Worm (Caenorhabditis elegans): Measurements from ENCODE around the gene mrp-6.

Gene mrp-6

ce11 chrX:4214643-4215042, 28.1 kb upstream of the mrp-6 start (continued):
- TF ChIP-seq lin-35 (GFP tag; optimal IDR thresholded peaks at IDR 0.05), result no peak
- no peak for TF ChIP-seq nhr-179 (tag; optimal IDR thresholded peaks at IDR 0.05)
- TF ChIP-seq hmg-1.2 (GFP tag; IDR thresholded peaks at IDR 0.05), result peak; percentile 48; the same call in 1 of the 2 replicates

- no peak for TF ChIP-seq snpc-1.1 (tag; optimal IDR thresholded peaks at IDR 0.05; ENCODE audit: insufficient read depth)
- TF ChIP-seq efl-1 (GFP tag; optimal IDR thresholded peaks at IDR 0.05), result no peak
- peak; percentile 0 for TF ChIP-seq unc-130 (GFP tag; optimal IDR thresholded peaks at IDR 0.05)
- TF ChIP-seq nfya-1 (tag; optimal IDR thresholded peaks at IDR 0.05; ENCODE audit: borderline replicate concordance, insufficient read depth), result no peak
- peak; percentile 98 for TF ChIP-seq ZK185.1 (tag; optimal IDR thresholded peaks at IDR 0.05; ENCODE audit: poor library complexity, severe bottlenecking)
- peak; percentile 95 for TF ChIP-seq C17E4.6 (GFP tag; IDR thresholded peaks at IDR 0.05)
- TF ChIP-seq T26A5.8 (tag; optimal IDR thresholded peaks at IDR 0.05), result no peak
- TF ChIP-seq tbx-9 (tag; optimal IDR thresholded peaks at IDR 0.05; ENCODE audit: borderline replicate concordance), result no peak
- TF ChIP-seq repo-1 (tag; optimal IDR thresholded peaks at IDR 0.05), result peak; percentile 98
- TF ChIP-seq Y79H2A.3 (GFP tag; conservative IDR thresholded peaks at IDR 0.05), result no peak
- peak; percentile 99 for TF ChIP-seq tlf-1 (GFP tag; optimal IDR thresholded peaks at IDR 0.05)
- peak; percentile 90 for TF ChIP-seq nhr-80 (tag; optimal IDR thresholded peaks at IDR 0.05)
- TF ChIP-seq ccch-3 (GFP tag; optimal IDR thresholded peaks at IDR 0.05), result peak; percentile 87
- TF ChIP-seq Y67H2A.10 (GFP tag; conservative IDR thresholded peaks at IDR 0.05), result 0 out of 2 replicates have a peak, but pooled peaks have one; percentile 34
- peak; percentile 22; the same call in 1 of the 2 replicates for TF ChIP-seq ceh-91 (GFP tag; IDR thresholded peaks at IDR 0.05)
- TF ChIP-seq lsy-27 (tag; optimal IDR thresholded peaks at IDR 0.05; ENCODE audit: borderline replicate concordance, insufficient read depth), result peak; percentile 34
- no peak for TF ChIP-seq mes-4 (tag; optimal IDR thresholded peaks at IDR 0.05)
- TF ChIP-seq B0336.3 (GFP tag; IDR thresholded peaks at IDR 0.05), result peak; percentile 98
- 0 out of 2 replicates have a peak, but pooled peaks have one; percentile 28 for TF ChIP-seq nfya-2 (GFP tag; IDR thresholded peaks at IDR 0.05)
- peak; percentile 100 for TF ChIP-seq ztf-26 (tag; optimal IDR thresholded peaks at IDR 0.05)
- TF ChIP-seq pha-4 (tag; optimal IDR thresholded peaks at IDR 0.05), result peak; percentile 78
- TF ChIP-seq ekl-4 (GFP tag; IDR thresholded peaks at IDR 0.05), result peak; percentile 95
- peak; percentile 96 for TF ChIP-seq lir-1 (GFP tag; conservative IDR thresholded peaks at IDR 0.05)
- TF ChIP-seq F52B5.7 (tag; optimal IDR thresholded peaks at IDR 0.05), result peak; percentile 96
- no peak for TF ChIP-seq bed-2 (GFP tag; IDR thresholded peaks at IDR 0.05)
- TF ChIP-seq sptf-2 (GFP tag; optimal IDR thresholded peaks at IDR 0.05), result peak; percentile 43
- peak; percentile 99 for TF ChIP-seq cebp-2 (GFP tag; IDR thresholded peaks at IDR 0.05)
- TF ChIP-seq gei-17 (GFP tag; optimal IDR thresholded peaks at IDR 0.05), result peak; percentile 98
- TF ChIP-seq Y53G8AR.9 (GFP tag; conservative IDR thresholded peaks at IDR 0.05), result peak; percentile 99
- TF ChIP-seq hsf-1 (GFP tag; IDR thresholded peaks at IDR 0.05), result 0 out of 2 replicates have a peak, but pooled peaks have one; percentile 28
- peak; percentile 96 for TF ChIP-seq egl-44 (GFP tag; IDR thresholded peaks at IDR 0.05)
- peak; percentile 96 for TF ChIP-seq chd-7 (tag; optimal IDR thresholded peaks at IDR 0.05)
- peak; percentile 97 for TF ChIP-seq F23B12.7 (tag; optimal IDR thresholded peaks at IDR 0.05; ENCODE audit: insufficient read depth)
- peak; percentile 99 for TF ChIP-seq dox-1 (GFP tag; IDR thresholded peaks at IDR 0.05)
- TF ChIP-seq F10E7.11 (tag; optimal IDR thresholded peaks at IDR 0.05), result peak; percentile 97
- peak; percentile 49 for TF ChIP-seq B0261.1 (tag; optimal IDR thresholded peaks at IDR 0.05)
- peak; percentile 54 for TF ChIP-seq attf-5 (GFP tag; optimal IDR thresholded peaks at IDR 0.05)
- no peak for TF ChIP-seq dpl-1 (GFP tag; optimal IDR thresholded peaks at IDR 0.05)
- TF ChIP-seq mel-28 (tag; optimal IDR thresholded peaks at IDR 0.05; ENCODE audit: borderline replicate concordance), result no peak
- TF ChIP-seq ztf-18 (tag; optimal IDR thresholded peaks at IDR 0.05), result peak; percentile 68
- TF ChIP-seq ceh-79 (tag; optimal IDR thresholded peaks at IDR 0.05), result peak; percentile 57
- TF ChIP-seq madf-10 (tag; optimal IDR thresholded peaks at IDR 0.05), result peak; percentile 96
- peak; percentile 99 for TF ChIP-seq ceh-27 (GFP tag; optimal IDR thresholded peaks at IDR 0.05)
Observed at ce11 chrX:4209131-4209530, 22.6 kb upstream of the mrp-6 start.
